Fruit fly (Drosophila melanogaster) whole organism, prepupa: ENCODE data around the gene CG13003.

ENCODE experiments used
- Blimp-1 ChIP-seq: fragments of 200-800 bp; sonication (Bioruptor generic); optimal IDR thresholded peaks from 3 replicates; lab custom pipeline; 2017; ENCODE audit warnings: missing biosample characterization, missing genetic modification characterization, mild to moderate bottlenecking, moderate library complexity, missing genetic modification reagents
- CG10631 ChIP-seq: fragments of 200-800 bp; sonication (Bioruptor generic); optimal IDR thresholded peaks from 2 replicates; lab custom pipeline; 2016; ENCODE audit warnings: missing biosample characterization, missing genetic modification characterization
- CG11294 ChIP-seq: fragments of 200-800 bp; sonication (Bioruptor generic); IDR thresholded peaks from 2 replicates; pipeline ENCODE4 v1.3.6; 2022; ENCODE audit warnings: missing biosample characterization, missing genetic modification characterization
- CG11762 ChIP-seq: fragments of 200-800 bp; sonication (Bioruptor generic); optimal IDR thresholded peaks from 3 replicates; lab custom pipeline; 2016; ENCODE audit warnings: missing biosample characterization, missing genetic modification characterization; ENCODE audit not compliant: insufficient read depth
- CG11902 ChIP-seq: fragments of 200-800 bp; sonication (Bioruptor generic); optimal IDR thresholded peaks from 3 replicates; lab custom pipeline; 2016; ENCODE audit warnings: missing biosample characterization, missing genetic modification characterization
- CG1621 ChIP-seq: fragments of 200-800 bp; sonication (Bioruptor generic); optimal IDR thresholded peaks from 3 replicates; lab custom pipeline; 2018; ENCODE audit warnings: missing biosample characterization, mild to moderate bottlenecking, missing genetic modification characterization
- CG34406 ChIP-seq: fragments of 200-800 bp; sonication (Bioruptor generic); optimal IDR thresholded peaks from 3 replicates; lab custom pipeline; 2016; ENCODE audit warnings: missing biosample characterization, missing genetic modification characterization
- CG4318 ChIP-seq: fragments of 200-800 bp; sonication (Bioruptor generic); optimal IDR thresholded peaks from 3 replicates; lab custom pipeline; 2017; ENCODE audit warnings: missing biosample characterization, mild to moderate bottlenecking, missing genetic modification characterization
- CG6276 ChIP-seq: fragments of 200-800 bp; sonication (Bioruptor generic); optimal IDR thresholded peaks from 2 replicates; lab custom pipeline; 2017; ENCODE audit warnings: missing biosample characterization, mild to moderate bottlenecking, missing genetic modification characterization
- CG6792 ChIP-seq: fragments of 200-800 bp; sonication (Bioruptor generic); optimal IDR thresholded peaks from 3 replicates; lab custom pipeline; 2016; ENCODE audit warnings: missing biosample characterization, missing genetic modification characterization
- CG6808 ChIP-seq: fragments of 200-800 bp; sonication (Bioruptor generic); optimal IDR thresholded peaks from 3 replicates; lab custom pipeline; 2017; ENCODE audit warnings: missing biosample characterization, missing genetic modification characterization, mild to moderate bottlenecking, moderate library complexity, missing genetic modification reagents
- CG6854 ChIP-seq: fragments of 200-800 bp; sonication (Bioruptor generic); optimal IDR thresholded peaks from 2 replicates; lab custom pipeline; 2017; ENCODE audit warnings: missing biosample characterization, mild to moderate bottlenecking, missing genetic modification characterization
- CG7368 ChIP-seq: fragments of 200-800 bp; sonication (Bioruptor generic); optimal IDR thresholded peaks from 3 replicates; lab custom pipeline; 2016; ENCODE audit warnings: missing biosample characterization, missing genetic modification characterization
- CG8119 ChIP-seq: fragments of 200-800 bp; sonication (Bioruptor generic); IDR thresholded peaks from 3 replicates; pipeline ENCODE4 v1.3.6; 2022; ENCODE audit warnings: missing biosample characterization, missing genetic modification characterization
- CG8319 ChIP-seq: fragments of 200-800 bp; sonication (Bioruptor generic); optimal IDR thresholded peaks from 3 replicates; lab custom pipeline; 2016; ENCODE audit warnings: missing biosample characterization, missing genetic modification characterization
- CG8632 ChIP-seq: fragments of 200-800 bp; sonication (Bioruptor generic); optimal IDR thresholded peaks from 3 replicates; lab custom pipeline; 2016; ENCODE audit warnings: missing biosample characterization, missing genetic modification characterization
- CG9139 ChIP-seq: fragments of 200-800 bp; sonication (Bioruptor generic); optimal IDR thresholded peaks from 3 replicates; lab custom pipeline; 2017; ENCODE audit warnings: missing biosample characterization, mild to moderate bottlenecking, missing genetic modification characterization
- Eip75B ChIP-seq: fragments of 200-800 bp; sonication (Bioruptor generic); optimal IDR thresholded peaks from 3 replicates; lab custom pipeline; 2016; ENCODE audit warnings: missing biosample characterization, missing genetic modification characterization
- Eip78C ChIP-seq: fragments of 200-800 bp; sonication (Bioruptor generic); peaks from one replicate; lab custom pipeline; 2016; ENCODE audit warnings: missing biosample characterization, missing genetic modification characterization
- Eip93F ChIP-seq: fragments of 200-800 bp; sonication (Bioruptor generic); optimal IDR thresholded peaks from 2 replicates; lab custom pipeline; 2016; ENCODE audit warnings: missing biosample characterization, mild to moderate bottlenecking, missing genetic modification characterization
- Ets21C ChIP-seq: fragments of 200-800 bp; sonication (Bioruptor generic); optimal IDR thresholded peaks from 3 replicates; lab custom pipeline; 2016; ENCODE audit warnings: missing biosample characterization, missing genetic modification characterization
- Ets96B ChIP-seq: fragments of 200-800 bp; optimal IDR thresholded peaks from 2 replicates; lab custom pipeline; 2019; ENCODE audit warnings: missing biosample characterization, mild to moderate bottlenecking, missing genetic modification characterization, moderate library complexity
- Gug ChIP-seq: fragments of 200-800 bp; sonication (Bioruptor generic); IDR thresholded peaks from 2 replicates; pipeline ENCODE4 v1.3.6; 2022; ENCODE audit warnings: missing biosample characterization, missing genetic modification characterization
- Hr39 ChIP-seq: fragments of 200-800 bp; sonication (Bioruptor generic); optimal IDR thresholded peaks from 2 replicates; lab custom pipeline; 2016; ENCODE audit warnings: missing biosample characterization, missing genetic modification characterization
- Lpt ChIP-seq: fragments of 200-800 bp; sonication (Bioruptor generic); optimal IDR thresholded peaks from 3 replicates; lab custom pipeline; 2016; ENCODE audit warnings: missing biosample characterization, missing genetic modification characterization
- Met ChIP-seq: fragments of 200-800 bp; sonication (Bioruptor generic); optimal IDR thresholded peaks from 3 replicates; lab custom pipeline; 2016; ENCODE audit warnings: missing biosample characterization, missing genetic modification characterization
- Sox102F ChIP-seq: fragments of 200-800 bp; sonication (Bioruptor generic); optimal IDR thresholded peaks from 2 replicates; lab custom pipeline; 2016; ENCODE audit warnings: missing biosample characterization, mild to moderate bottlenecking, missing genetic modification characterization
- Sox15 ChIP-seq: fragments of 200-800 bp; sonication (Bioruptor generic); optimal IDR thresholded peaks from 3 replicates; lab custom pipeline; 2016; ENCODE audit warnings: missing biosample characterization, missing genetic modification characterization
- achi ChIP-seq: fragments of 200-800 bp; sonication (Bioruptor generic); optimal IDR thresholded peaks from 3 replicates; lab custom pipeline; 2016; ENCODE audit warnings: missing biosample characterization, missing genetic modification characterization
- acj6 ChIP-seq: fragments of 200-800 bp; sonication (Bioruptor generic); optimal IDR thresholded peaks from 3 replicates; lab custom pipeline; 2016; ENCODE audit warnings: missing biosample characterization, missing genetic modification characterization
- cyc ChIP-seq: fragments of 200-800 bp; sonication (Bioruptor generic); optimal IDR thresholded peaks from 3 replicates; lab custom pipeline; 2016; ENCODE audit warnings: missing biosample characterization, missing genetic modification characterization
- dac ChIP-seq: fragments of 200-800 bp; sonication (Bioruptor generic); optimal IDR thresholded peaks from 2 replicates; lab custom pipeline; 2017; ENCODE audit warnings: missing biosample characterization, mild to moderate bottlenecking, missing genetic modification characterization
- eg ChIP-seq: fragments of 200-800 bp; sonication (Bioruptor generic); IDR thresholded peaks from 3 replicates; pipeline ENCODE4 v1.3.6; 2022; ENCODE audit warnings: missing biosample characterization, missing genetic modification characterization
- esn ChIP-seq: fragments of 200-800 bp; sonication (Bioruptor generic); optimal IDR thresholded peaks from 2 replicates; lab custom pipeline; 2016; ENCODE audit warnings: missing biosample characterization, mild to moderate bottlenecking, missing genetic modification characterization, moderate library complexity
- fd59A ChIP-seq: fragments of 200-800 bp; sonication (Bioruptor generic); optimal IDR thresholded peaks from 2 replicates; lab custom pipeline; 2017; ENCODE audit warnings: missing biosample characterization, mild to moderate bottlenecking, missing genetic modification characterization, missing genetic modification reagents
- fkh ChIP-seq: fragments of 200-800 bp; sonication (Bioruptor generic); optimal IDR thresholded peaks from 3 replicates; lab custom pipeline; 2017; ENCODE audit warnings: missing biosample characterization, mild to moderate bottlenecking, missing genetic modification characterization, moderate library complexity
- lz ChIP-seq: fragments of 200-800 bp; sonication (Bioruptor generic); optimal IDR thresholded peaks from 3 replicates; lab custom pipeline; 2016; ENCODE audit warnings: missing biosample characterization, missing genetic modification characterization
- net ChIP-seq: fragments of 200-800 bp; sonication (Bioruptor generic); optimal IDR thresholded peaks from 3 replicates; lab custom pipeline; 2016; ENCODE audit warnings: missing biosample characterization, missing genetic modification characterization
- pdm3 ChIP-seq: fragments of 200-800 bp; sonication (Bioruptor generic); optimal IDR thresholded peaks from 3 replicates; lab custom pipeline; 2016; ENCODE audit warnings: missing biosample characterization, missing genetic modification characterization
- salr ChIP-seq, 2 experiments: fragments of 200-800 bp; sonication (Bioruptor generic); optimal IDR thresholded peaks; 3 replicates each; lab custom pipeline; 2016 to 2018; ENCODE audit warnings: missing biosample characterization in 2 of 2, missing genetic modification characterization in 2 of 2, mild to moderate bottlenecking in 1 of 2
- spab ChIP-seq: fragments of 200-800 bp; sonication (Bioruptor generic); optimal IDR thresholded peaks from 2 replicates; lab custom pipeline; 2017; ENCODE audit warnings: missing biosample characterization, mild to moderate bottlenecking, missing genetic modification characterization, missing genetic modification reagents
- ss ChIP-seq, 2 experiments: fragments of 200-800 bp; sonication (Bioruptor generic); optimal IDR thresholded peaks; 2 replicates in 1 of 2; 3 replicates in 1 of 2; lab custom pipeline; 2017 to 2018; ENCODE audit warnings: mild to moderate bottlenecking in 2 of 2, missing biosample characterization in 2 of 2, missing genetic modification characterization in 2 of 2, moderate library complexity in 1 of 2
- svp ChIP-seq: fragments of 200-800 bp; sonication (Bioruptor generic); peaks from one replicate; lab custom pipeline; 2016; ENCODE audit warnings: missing biosample characterization, missing genetic modification characterization
- vri ChIP-seq: fragments of 200-800 bp; sonication (Bioruptor generic); optimal IDR thresholded peaks from 3 replicates; lab custom pipeline; 2016; ENCODE audit warnings: missing biosample characterization, mild to moderate bottlenecking, missing genetic modification characterization

The CG13003 gene

dm6 chrX:16837588-16838178 is 38.7 kb downstream of the CG13003 start:
- TF ChIP-seq Eip93F (GFP tag; lab: Kevin White, UChicago) (peak; percentile 11), fkh (GFP tag; lab: Kevin White, UChicago) (peak; percentile 31), CG11762 (no peak)

dm6 chrX:16836805-16837333 is 39.5 kb downstream of the CG13003 start:
- TF ChIP-seq CG6792 (GFP tag; lab: Kevin White, UChicago) (no peak), pdm3 (no peak), CG6854 (GFP tag; lab: Kevin White, UChicago) (no peak), esn (GFP tag; lab: Kevin White, UChicago) (no peak), Blimp-1 (GFP tag; lab: Kevin White, UChicago) (no peak), Hr39 (no peak), vri (GFP tag; lab: Kevin White, UChicago) (peak; percentile 48), Eip78C (GFP tag; lab: Kevin White, UChicago) (peak; percentile 28), svp (GFP tag; lab: Kevin White, UChicago) (peak; percentile 69), Sox102F (GFP tag; lab: Kevin White, UChicago) (no peak)

- TF ChIP-seq CG9139 (GFP tag; lab: Kevin White, UChicago) (no peak), cyc (GFP tag; lab: Kevin White, UChicago) (no peak), achi (no peak), Ets96B (tag; lab: Kevin White, UChicago) (no peak), Blimp-1 (GFP tag; lab: Kevin White, UChicago) (no peak), CG6808 (GFP tag; lab: Kevin White, UChicago) (no peak), Lpt (no peak), ss (GFP tag; optimal IDR thresholded peaks at IDR 0.05; lab: Kevin White, UChicago) (peak in 1 of 2 experiments; percentile 23), CG6276 (GFP tag; lab: Kevin White, UChicago) (no peak), CG6792 (GFP tag; lab: Kevin White, UChicago) (no peak), spab (GFP tag; lab: Kevin White, UChicago) (no peak), Gug (GFP tag; lab: Robert Waterston, UW) (no peak), CG10631 (GFP tag; lab: Kevin White, UChicago) (no peak), eg (GFP tag; lab: Robert Waterston, UW) (0 out of 3 replicates have a peak, but pooled peaks have one; percentile 19), acj6 (no peak), CG11902 (GFP tag; lab: Kevin White, UChicago) (no peak), CG8119 (GFP tag; lab: Robert Waterston, UW) (no peak), CG8632 (GFP tag; lab: Kevin White, UChicago) (no peak), Met (no peak), net (GFP tag; lab: Kevin White, UChicago) (no peak), CG6854 (GFP tag; lab: Kevin White, UChicago) (no peak), CG11294 (GFP tag; lab: Robert Waterston, UW) (no peak), Eip75B (no peak), CG1621 (tag; lab: Kevin White, UChicago) (no peak), vri (GFP tag; lab: Kevin White, UChicago) (no peak), salr (GFP tag; optimal IDR thresholded peaks at IDR 0.05; lab: Kevin White, UChicago) (no peak), CG4318 (GFP tag; lab: Kevin White, UChicago) (no peak), esn (GFP tag; lab: Kevin White, UChicago) (no peak), CG7368 (GFP tag; lab: Kevin White, UChicago) (no peak), lz (GFP tag; lab: Kevin White, UChicago) (no peak), Sox15 (GFP tag; lab: Kevin White, UChicago) (no peak), fd59A (GFP tag; lab: Kevin White, UChicago) (no peak), pdm3 (no peak), dac (GFP tag; lab: Kevin White, UChicago) (no peak), Sox102F (GFP tag; lab: Kevin White, UChicago) (no peak), CG8319 (GFP tag; lab: Kevin White, UChicago) (no peak), CG34406 (GFP tag; lab: Kevin White, UChicago) (no peak), Eip78C (GFP tag; lab: Kevin White, UChicago) (no peak), Ets21C (GFP tag; lab: Kevin White, UChicago) (no peak), svp (GFP tag; lab: Kevin White, UChicago) (peak; percentile 82)
These were observed 40.1 kb downstream of the CG13003 start for dm6 chrX:16836091-16836799.
